Worm (Caenorhabditis elegans) whole organism, L4/young adult: ENCODE measurements around the gene B0410.3.

Source experiments
- W03F9.2 ChIP-seq: fragments of 150-350 bp; optimal IDR thresholded peaks from 2 replicates; lab custom pipeline; 2014; ENCODE audit warnings: missing biosample characterization, missing genetic modification characterization
- him-1 ChIP-seq: sonication (generic microtip); optimal IDR thresholded peaks from 2 replicates; lab custom pipeline; 2016; ENCODE audit warnings: missing genotype, missing genetic modification reagents, missing genetic modification characterization, missing compliant biosample characterization

DNA sequence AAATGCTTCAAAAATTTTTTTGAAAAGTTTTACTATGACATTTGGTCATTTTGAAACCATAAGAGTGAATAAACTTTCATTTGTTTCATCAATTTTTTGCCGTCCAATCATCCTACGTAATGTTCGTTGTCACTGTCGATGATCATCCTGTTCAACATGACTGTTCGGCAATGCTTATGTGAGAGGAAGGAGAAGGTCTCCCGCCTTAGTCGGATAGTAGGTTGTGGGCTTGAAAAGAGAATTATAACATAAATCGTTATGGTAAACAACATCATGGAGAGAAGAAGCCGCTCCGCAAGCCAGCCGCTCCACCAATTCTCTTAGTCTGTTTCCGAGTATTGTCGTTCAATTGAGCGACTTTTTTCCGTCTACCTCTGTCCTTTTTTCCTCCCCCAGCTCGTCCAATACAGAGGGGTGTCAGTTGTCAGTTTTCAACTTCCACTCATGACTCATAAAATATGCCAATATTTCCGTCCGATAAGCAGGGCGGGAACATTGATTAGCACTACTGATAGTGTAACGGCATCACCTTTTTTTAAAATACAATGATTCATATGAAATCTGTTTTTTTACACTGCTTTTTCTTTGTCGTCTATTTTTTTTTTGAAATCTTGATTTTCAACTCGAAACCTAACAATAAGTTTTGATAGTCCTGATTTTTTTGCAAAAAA, 14.9 kb upstream of the B0410.3 start:
- no peak for TF ChIP-seq W03F9.2 (tag; lab: Kevin White, UChicago)
- TF ChIP-seq him-1 (tag; lab: Kevin White, UChicago), result no peak
